Fruit fly (Drosophila melanogaster): ENCODE results near the gene Rpn9.

The Rpn9 gene

dm6 chr3R:23760219-23761018 lies 27.2 kb upstream of the Rpn9 start, which contains the start of gene SdhD:
SdhD (minus strand) TSS chr3R:23760600.
- TF ChIP-seq Pif1A (GFP tag; optimal IDR thresholded peaks at IDR 0.05) (no peak), Snoo (tag; optimal IDR thresholded peaks at IDR 0.05) (peak; percentile 32)

- peak; percentile 97 for TF ChIP-seq CG17806 (tag; optimal IDR thresholded peaks at IDR 0.05)
- TF ChIP-seq fd96Ca (GFP tag; IDR thresholded peaks at IDR 0.05), result peak; percentile 94
- peak; percentile 91 for TF ChIP-seq gl (tag; optimal IDR thresholded peaks at IDR 0.05)
- TF ChIP-seq CG4496 (GFP tag; IDR thresholded peaks at IDR 0.05), result peak; percentile 97
- TF ChIP-seq CG12605 (GFP tag; IDR thresholded peaks at IDR 0.05), result peak; percentile 88
- TF ChIP-seq CG14655 (GFP tag; optimal IDR thresholded peaks at IDR 0.05), result peak; percentile 100
- TF ChIP-seq CG32121 (GFP tag; IDR thresholded peaks at IDR 0.05), result peak; percentile 95
- peak; percentile 91 for TF ChIP-seq Ets98B (GFP tag; IDR thresholded peaks at IDR 0.05)
- TF ChIP-seq Snoo (tag; optimal IDR thresholded peaks at IDR 0.05), result peak; percentile 98
- TF ChIP-seq CG9948 (tag; optimal IDR thresholded peaks at IDR 0.05), result peak; percentile 99
- TF ChIP-seq rn (GFP tag; IDR thresholded peaks at IDR 0.05), result peak; percentile 92
- TF ChIP-seq CG34367 (tag; optimal IDR thresholded peaks at IDR 0.05), result peak; percentile 97
- TF ChIP-seq CG8301 (tag; optimal IDR thresholded peaks at IDR 0.05), result peak; percentile 98
- TF ChIP-seq CG13204 (GFP tag; optimal IDR thresholded peaks at IDR 0.05), result peak; percentile 95
- TF ChIP-seq CG15710 (tag; optimal IDR thresholded peaks at IDR 0.05), result peak; percentile 99
- TF ChIP-seq CG8159 (tag; optimal IDR thresholded peaks at IDR 0.05), result peak; percentile 99
- TF ChIP-seq D1 (tag; optimal IDR thresholded peaks at IDR 0.05), result no peak
- TF ChIP-seq Pif1B (GFP tag; optimal IDR thresholded peaks at IDR 0.05), result peak; percentile 99
- peak; percentile 93 for TF ChIP-seq CG10348 (GFP tag; IDR thresholded peaks at IDR 0.05)
- TF ChIP-seq EcR (GFP tag; optimal IDR thresholded peaks at IDR 0.05), result peak; percentile 47
- TF ChIP-seq Pif1A (GFP tag; optimal IDR thresholded peaks at IDR 0.05), result peak; percentile 99
These were observed 24.8 kb upstream of the Rpn9 start, which contains the start of the genes PTPMT1 and Hrd3 for dm6 chr3R:23757912-23758607. PTPMT1 (plus strand) TSS chr3R:23758339. Hrd3 (minus strand) TSS chr3R:23758557.

dm6 chr3R:23752728-23753127 lies 19.5 kb upstream of the Rpn9 start, which contains the start of the genes RanBP3 and Rpt5:
RanBP3 (minus strand) TSS chr3R:23752834.
Rpt5 (plus strand) TSS chr3R:23752876.
- TF ChIP-seq CG4496 (GFP tag; IDR thresholded peaks at IDR 0.05) (peak; percentile 29; the same call in 1 of the 3 replicates), CG8301 (tag; optimal IDR thresholded peaks at IDR 0.05) (no peak), CG17806 (tag; optimal IDR thresholded peaks at IDR 0.05) (peak; percentile 6), gl (tag; optimal IDR thresholded peaks at IDR 0.05) (no peak), CG32121 (GFP tag; IDR thresholded peaks at IDR 0.05) (peak; percentile 20; the same call in 1 of the 2 replicates), CG34367 (tag; optimal IDR thresholded peaks at IDR 0.05) (no peak), CG9948 (tag; optimal IDR thresholded peaks at IDR 0.05) (no peak), EcR (GFP tag; optimal IDR thresholded peaks at IDR 0.05) (peak; percentile 6), CG8159 (tag; optimal IDR thresholded peaks at IDR 0.05) (no peak), Snoo (tag; optimal IDR thresholded peaks at IDR 0.05) (peak; percentile 40), fd96Ca (GFP tag; IDR thresholded peaks at IDR 0.05) (peak; percentile 28; the same call in 1 of the 3 replicates), CG15710 (tag; optimal IDR thresholded peaks at IDR 0.05) (peak; percentile 39), Pif1A (GFP tag; optimal IDR thresholded peaks at IDR 0.05) (no peak), CG13204 (GFP tag; optimal IDR thresholded peaks at IDR 0.05) (no peak), rn (GFP tag; IDR thresholded peaks at IDR 0.05) (no peak), D1 (tag; optimal IDR thresholded peaks at IDR 0.05) (no peak), Pif1B (GFP tag; optimal IDR thresholded peaks at IDR 0.05) (no peak), CG10348 (GFP tag; IDR thresholded peaks at IDR 0.05) (no peak), CG12605 (GFP tag; IDR thresholded peaks at IDR 0.05) (no peak), Ets98B (GFP tag; IDR thresholded peaks at IDR 0.05) (peak; percentile 58), CG14655 (GFP tag; optimal IDR thresholded peaks at IDR 0.05) (no peak)

- no peak for TF ChIP-seq CG12605 (GFP tag; IDR thresholded peaks at IDR 0.05)
- no peak for TF ChIP-seq CG14655 (GFP tag; optimal IDR thresholded peaks at IDR 0.05)
- TF ChIP-seq Ets98B (GFP tag; IDR thresholded peaks at IDR 0.05), result no peak
- TF ChIP-seq Snoo (tag; optimal IDR thresholded peaks at IDR 0.05), result no peak
- TF ChIP-seq CG13204 (GFP tag; optimal IDR thresholded peaks at IDR 0.05), result no peak
- no peak for TF ChIP-seq CG17806 (tag; optimal IDR thresholded peaks at IDR 0.05)
- TF ChIP-seq CG8159 (tag; optimal IDR thresholded peaks at IDR 0.05), result no peak
- no peak for TF ChIP-seq fd96Ca (GFP tag; IDR thresholded peaks at IDR 0.05)
- TF ChIP-seq rn (GFP tag; IDR thresholded peaks at IDR 0.05), result no peak
These were observed 14.2 kb upstream of the Rpn9 start for dm6 chr3R:23747446-23747845.

dm6 chr3R:23740968-23741367 lies 7.7 kb upstream of the Rpn9 start:
- TF ChIP-seq CG14655 (GFP tag; optimal IDR thresholded peaks at IDR 0.05) (no peak), rn (GFP tag; IDR thresholded peaks at IDR 0.05) (no peak), CG12605 (GFP tag; IDR thresholded peaks at IDR 0.05) (no peak), D1 (tag; optimal IDR thresholded peaks at IDR 0.05) (no peak), CG32121 (GFP tag; IDR thresholded peaks at IDR 0.05) (no peak), EcR (GFP tag; optimal IDR thresholded peaks at IDR 0.05) (no peak), Snoo (tag; optimal IDR thresholded peaks at IDR 0.05) (no peak), Ets98B (GFP tag; IDR thresholded peaks at IDR 0.05) (no peak), CG9948 (tag; optimal IDR thresholded peaks at IDR 0.05) (no peak), gl (tag; optimal IDR thresholded peaks at IDR 0.05) (no peak), CG10348 (GFP tag; IDR thresholded peaks at IDR 0.05) (no peak), CG8159 (tag; optimal IDR thresholded peaks at IDR 0.05) (no peak), CG34367 (tag; optimal IDR thresholded peaks at IDR 0.05) (no peak), Pif1A (GFP tag; optimal IDR thresholded peaks at IDR 0.05) (no peak), CG15710 (tag; optimal IDR thresholded peaks at IDR 0.05) (no peak), Pif1B (GFP tag; optimal IDR thresholded peaks at IDR 0.05) (no peak), CG8301 (tag; optimal IDR thresholded peaks at IDR 0.05) (no peak), fd96Ca (GFP tag; IDR thresholded peaks at IDR 0.05) (no peak)
